Worm (Caenorhabditis elegans) whole organism, L2 larva: Measurements from ENCODE around the gene AC3.12.

ENCODE experiments used
- C34F6.9 ChIP-seq: fragments of 150-350 bp; optimal IDR thresholded peaks from 2 replicates; lab custom pipeline; 2014; ENCODE audit warnings: missing biosample characterization, missing genetic modification characterization
- Y55F3AM.14 ChIP-seq: fragments of 200-800 bp; sonication (Bioruptor generic); optimal IDR thresholded peaks from 2 replicates; lab custom pipeline; 2018; ENCODE audit warnings: mild to moderate bottlenecking, missing genetic modification characterization, missing compliant biosample characterization
- ZK546.5 ChIP-seq: sonication (generic microtip); optimal IDR thresholded peaks from 2 replicates; lab custom pipeline; 2017; ENCODE audit warnings: missing biosample characterization, missing genetic modification characterization
- alr-1 ChIP-seq: fragments of 150-350 bp; optimal IDR thresholded peaks from 2 replicates; lab custom pipeline; 2014; ENCODE audit warnings: missing biosample characterization, missing genetic modification characterization
- aly-2 ChIP-seq: fragments of 150-350 bp; optimal IDR thresholded peaks from 2 replicates; lab custom pipeline; 2014; ENCODE audit warnings: missing biosample characterization, missing genetic modification characterization
- blmp-1 ChIP-seq: sonication (generic microtip); optimal IDR thresholded peaks from 2 replicates; lab custom pipeline; 2017; ENCODE audit warnings: missing genetic modification characterization, mild to moderate bottlenecking, missing compliant biosample characterization, antibody characterized with exemption, moderate library complexity; ENCODE audit not compliant: insufficient read depth
- ceh-16 ChIP-seq: fragments of 150-350 bp; optimal IDR thresholded peaks from 2 replicates; lab custom pipeline; 2014; ENCODE audit warnings: missing biosample characterization, missing genetic modification characterization
- ceh-82 ChIP-seq: fragments of 150-350 bp; optimal IDR thresholded peaks from 2 replicates; lab custom pipeline; 2014; ENCODE audit warnings: missing biosample characterization, missing genetic modification characterization
- crh-2 ChIP-seq: sonication (generic microtip); optimal IDR thresholded peaks from 2 replicates; lab custom pipeline; 2017; ENCODE audit warnings: missing biosample characterization, missing genetic modification characterization
- dmd-4 ChIP-seq: sonication (generic microtip); optimal IDR thresholded peaks from 2 replicates; lab custom pipeline; 2017; ENCODE audit warnings: missing biosample characterization, missing genetic modification characterization
- elt-1 ChIP-seq: fragments of 150-350 bp; optimal IDR thresholded peaks from 2 replicates; lab custom pipeline; 2014; ENCODE audit warnings: missing biosample characterization, missing genetic modification characterization
- elt-3 ChIP-seq: sonication (generic microtip); optimal IDR thresholded peaks from 2 replicates; lab custom pipeline; 2017; ENCODE audit warnings: missing biosample characterization, missing genetic modification characterization
- fos-1 ChIP-seq: fragments of 150-350 bp; optimal IDR thresholded peaks from 2 replicates; lab custom pipeline; 2014; ENCODE audit warnings: missing biosample characterization, missing genetic modification characterization
- lsy-2 ChIP-seq, 2 experiments: fragments of 150-350 bp in 1 of 2; sonication (generic microtip) in 1 of 2; optimal IDR thresholded peaks; 2 replicates each; lab custom pipeline; 2014 to 2017; ENCODE audit warnings: missing biosample characterization in 2 of 2, missing genetic modification characterization in 2 of 2
- mab-5 ChIP-seq: fragments of 150-350 bp; optimal IDR thresholded peaks from 2 replicates; lab custom pipeline; 2014; ENCODE audit warnings: missing biosample characterization, missing genetic modification characterization
- mbf-1 ChIP-seq: sonication (generic microtip); optimal IDR thresholded peaks from 2 replicates; lab custom pipeline; 2017; ENCODE audit warnings: missing biosample characterization, missing genetic modification characterization
- nhr-10 ChIP-seq: sonication (generic microtip); optimal IDR thresholded peaks from 2 replicates; lab custom pipeline; 2017; ENCODE audit warnings: missing biosample characterization, missing genetic modification characterization
- nhr-11 ChIP-seq: fragments of 150-350 bp; optimal IDR thresholded peaks from 2 replicates; lab custom pipeline; 2014; ENCODE audit warnings: missing biosample characterization, missing genetic modification characterization
- nhr-12 ChIP-seq: fragments of 150-350 bp; optimal IDR thresholded peaks from 2 replicates; lab custom pipeline; 2014; ENCODE audit warnings: missing biosample characterization, missing genetic modification characterization
- nhr-129 ChIP-seq: fragments of 150-350 bp; optimal IDR thresholded peaks from 2 replicates; lab custom pipeline; 2014; ENCODE audit warnings: missing biosample characterization, missing genetic modification characterization
- nhr-21 ChIP-seq: fragments of 150-350 bp; optimal IDR thresholded peaks from 2 replicates; lab custom pipeline; 2014; ENCODE audit warnings: missing biosample characterization, missing genetic modification characterization
- nhr-23 ChIP-seq: fragments of 150-350 bp; optimal IDR thresholded peaks from 2 replicates; lab custom pipeline; 2014; ENCODE audit warnings: missing biosample characterization, missing genetic modification reagents, missing genetic modification characterization
- nhr-25 ChIP-seq: fragments of 150-350 bp; sonication (generic microtip); optimal IDR thresholded peaks from 3 replicates; lab custom pipeline; 2014; ENCODE audit warnings: missing biosample characterization, missing genetic modification characterization
- nhr-77 ChIP-seq: fragments of 150-350 bp; optimal IDR thresholded peaks from 2 replicates; lab custom pipeline; 2014; ENCODE audit warnings: missing biosample characterization, missing genetic modification characterization
- peb-1 ChIP-seq: fragments of 150-350 bp; optimal IDR thresholded peaks from 2 replicates; lab custom pipeline; 2014; ENCODE audit warnings: missing biosample characterization, missing genetic modification characterization
- sem-4 ChIP-seq: fragments of 150-350 bp; optimal IDR thresholded peaks from 2 replicates; lab custom pipeline; 2014; ENCODE audit warnings: missing biosample characterization, missing genetic modification reagents, missing genetic modification characterization
- skn-1 ChIP-seq: sonication (generic microtip); optimal IDR thresholded peaks from 2 replicates; lab custom pipeline; 2017; ENCODE audit warnings: missing biosample characterization, missing genetic modification characterization
- sma-3 ChIP-seq: sonication (generic microtip); optimal IDR thresholded peaks from 2 replicates; lab custom pipeline; 2016; ENCODE audit warnings: missing genetic modification reagents, missing genetic modification characterization, missing compliant biosample characterization
- snpc-4 ChIP-seq: fragments of 150-350 bp; optimal IDR thresholded peaks from 2 replicates; lab custom pipeline; 2014; ENCODE audit warnings: missing biosample characterization, missing genetic modification characterization
- unc-62 ChIP-seq: fragments of 150-350 bp; optimal IDR thresholded peaks from 2 replicates; lab custom pipeline; 2014; ENCODE audit warnings: missing biosample characterization, missing genetic modification reagents, missing genetic modification characterization
- zag-1 ChIP-seq: fragments of 150-350 bp; optimal IDR thresholded peaks from 2 replicates; lab custom pipeline; 2014; ENCODE audit warnings: missing biosample characterization, missing genetic modification characterization
- ztf-1 ChIP-seq: fragments of 200-800 bp; sonication (Bioruptor generic); conservative IDR thresholded peaks from 2 replicates; pipeline ENCODE4 v1.3.6; 2022; ENCODE audit warnings: missing genetic modification characterization, missing compliant biosample characterization
- ztf-11 ChIP-seq: sonication (generic microtip); optimal IDR thresholded peaks from 2 replicates; lab custom pipeline; 2017; ENCODE audit warnings: missing biosample characterization, missing genetic modification characterization
- ztf-4 ChIP-seq: fragments of 150-350 bp; optimal IDR thresholded peaks from 2 replicates; lab custom pipeline; 2014; ENCODE audit warnings: missing biosample characterization, missing genetic modification characterization

The AC3.12 gene

ce11 chrV:10379293-10379692, at the start of gene AC3.12:
Gene AC3.12 (minus strand): TSS chrV:10379393.
- TF ChIP-seq elt-3 (tag; lab: Kevin White, UChicago): no peak
- TF ChIP-seq unc-62: no peak
- no peak for TF ChIP-seq mbf-1
- no peak for TF ChIP-seq aly-2 (tag; lab: Kevin White, UChicago)
- no peak for TF ChIP-seq elt-1
- TF ChIP-seq nhr-12 (tag; lab: Kevin White, UChicago): no peak
- no peak for TF ChIP-seq ceh-82 (tag; lab: Kevin White, UChicago)
- no peak for TF ChIP-seq fos-1 (tag; lab: Kevin White, UChicago)
- TF ChIP-seq ceh-16 (tag; lab: Kevin White, UChicago): no peak
- TF ChIP-seq zag-1 (tag; lab: Kevin White, UChicago): no peak
- no peak for TF ChIP-seq nhr-11 (tag; lab: Kevin White, UChicago)
- no peak for TF ChIP-seq nhr-10 (tag; lab: Kevin White, UChicago)
- TF ChIP-seq lsy-2 (tag; optimal IDR thresholded peaks at IDR 0.05; lab: Kevin White, UChicago): no peak
- TF ChIP-seq skn-1 (tag; lab: Kevin White, UChicago): no peak
- TF ChIP-seq nhr-23: no peak
- TF ChIP-seq snpc-4 (tag; lab: Kevin White, UChicago): no peak
- no peak for TF ChIP-seq Y55F3AM.14 (GFP tag; lab: Kevin White, UChicago)
- no peak for TF ChIP-seq dmd-4 (tag; lab: Kevin White, UChicago)
- no peak for TF ChIP-seq alr-1 (tag; lab: Kevin White, UChicago)

ce11 chrV:10428608-10429007, 49.4 kb upstream of the AC3.12 start, which contains the start of gene tag-314:
Gene tag-314 (minus strand): TSS chrV:10428708.
- TF ChIP-seq peb-1 (tag; lab: Kevin White, UChicago): no peak

- no peak for TF ChIP-seq ZK546.5 (tag; lab: Kevin White, UChicago)
- no peak for TF ChIP-seq nhr-25 (tag; lab: Kevin White, UChicago)
- no peak for TF ChIP-seq nhr-77
- TF ChIP-seq nhr-12 (tag; lab: Kevin White, UChicago): no peak
- no peak for TF ChIP-seq mbf-1
- no peak for TF ChIP-seq ztf-4 (tag; lab: Kevin White, UChicago)
- no peak for TF ChIP-seq elt-1
- no peak for TF ChIP-seq crh-2 (tag; lab: Kevin White, UChicago)
- TF ChIP-seq dmd-4 (tag; lab: Kevin White, UChicago): no peak
- TF ChIP-seq nhr-21 (tag; lab: Kevin White, UChicago): no peak
- no peak for TF ChIP-seq lsy-2 (tag; optimal IDR thresholded peaks at IDR 0.05; lab: Kevin White, UChicago)
- no peak for TF ChIP-seq aly-2 (tag; lab: Kevin White, UChicago)
- no peak for TF ChIP-seq fos-1 (tag; lab: Kevin White, UChicago)
- no peak for TF ChIP-seq elt-3 (tag; lab: Kevin White, UChicago)
- TF ChIP-seq C34F6.9: no peak
- TF ChIP-seq sem-4 (tag; lab: Kevin White, UChicago): no peak
- no peak for TF ChIP-seq mab-5 (tag; lab: Kevin White, UChicago)
- no peak for TF ChIP-seq nhr-23
- TF ChIP-seq nhr-129: no peak
- no peak for TF ChIP-seq zag-1 (tag; lab: Kevin White, UChicago)
- TF ChIP-seq, all 48 proteins: peak for 0
Observed at ce11 chrV:10426253-10426652, 47.1 kb upstream of the AC3.12 start, which contains the start of gene apc-10. Gene apc-10 (minus strand): TSS chrV:10426353.

- TF ChIP-seq Y55F3AM.14 (GFP tag; lab: Kevin White, UChicago) (no peak), ztf-1 (GFP tag; lab: Robert Waterston, UW) (no peak), crh-2 (tag; lab: Kevin White, UChicago) (no peak)
Observed at ce11 chrV:10425098-10425497, 45.9 kb upstream of the AC3.12 start, which contains the start of gene col-12. Gene col-12 (minus strand): TSS chrV:10425198.

ce11 chrV:10423511-10423910, 44.3 kb upstream of the AC3.12 start:
- peak; percentile 25 for TF ChIP-seq blmp-1 (tag; lab: Kevin White, UChicago)
- peak; percentile 76 for TF ChIP-seq nhr-25 (tag; lab: Kevin White, UChicago)
- peak; percentile 16 for TF ChIP-seq sma-3 (GFP tag; lab: Kevin White, UChicago)
- TF ChIP-seq ztf-11: no peak
